Worm (Caenorhabditis elegans): ENCODE data around the gene egas-4.
A peak's percentile ranks its signal among the peaks of the same experiment; 100 is the strongest.

The egas-4 gene

ce11 chrIV:7456225-7456624 is 41.4 kb downstream of the egas-4 start, which contains the start of gene F13B6.1:
Gene F13B6.1 (plus strand): TSS chrIV:7456525.
- TF ChIP-seq lin-13 (GFP tag; optimal IDR thresholded peaks at IDR 0.05) (no peak), fkh-8 (tag; optimal IDR thresholded peaks at IDR 0.05) (no peak), unc-30 (tag; optimal IDR thresholded peaks at IDR 0.05) (no peak), nhr-84 (tag; optimal IDR thresholded peaks at IDR 0.05) (no peak), lin-35 (GFP tag; optimal IDR thresholded peaks at IDR 0.05) (no peak), isw-1 (GFP tag; IDR thresholded peaks at IDR 0.05) (no peak), elt-2 (tag; optimal IDR thresholded peaks at IDR 0.05) (no peak), ceh-88 (GFP tag; IDR thresholded peaks at IDR 0.05) (no peak)

- TF ChIP-seq blmp-1 (tag; optimal IDR thresholded peaks at IDR 0.05): peak; percentile 60
- TF ChIP-seq grh-1 (GFP tag; IDR thresholded peaks at IDR 0.05): no peak
- no peak for TF ChIP-seq tbx-2 (tag; optimal IDR thresholded peaks at IDR 0.05)
Measured at ce11 chrIV:7454890-7455289, 42.8 kb downstream of the egas-4 start.

DNA sequence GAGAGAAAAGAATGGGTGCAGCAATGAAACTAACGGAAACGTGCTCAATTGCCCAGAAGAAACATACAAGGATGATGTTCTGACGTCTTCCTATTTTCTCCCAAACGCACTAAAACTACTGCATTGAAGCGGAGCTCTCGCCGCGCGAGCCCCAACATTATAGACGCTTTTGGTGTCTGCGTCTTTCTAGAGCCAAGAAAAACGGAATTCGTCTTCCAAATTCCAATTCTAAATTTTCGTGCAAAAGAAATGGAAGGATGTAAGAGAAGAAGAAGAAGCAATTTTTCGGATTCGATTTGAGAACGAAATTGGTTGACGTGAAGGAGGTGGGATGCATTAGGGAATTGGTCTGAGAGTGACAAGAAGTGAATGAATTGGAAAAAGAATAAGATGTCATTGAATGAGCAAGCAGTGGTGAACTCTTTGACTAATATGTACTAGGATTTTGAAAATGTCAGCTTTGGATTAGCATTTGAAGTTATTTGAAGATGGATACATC is 43.9 kb downstream of the egas-4 start:
- TF ChIP-seq ama-1 (optimal IDR thresholded peaks at IDR 0.05): no peak
- TF ChIP-seq alr-1 (tag; optimal IDR thresholded peaks at IDR 0.05; ENCODE audit: borderline replicate concordance): no peak
- TF ChIP-seq ets-5 (GFP tag; IDR thresholded peaks at IDR 0.05): no peak
- no peak for TF ChIP-seq dsc-1 (tag; optimal IDR thresholded peaks at IDR 0.05)
- TF ChIP-seq unc-130 (tag; optimal IDR thresholded peaks at IDR 0.05): no peak
- TF ChIP-seq nhr-85 (tag): no peak
- TF ChIP-seq fkh-4 (tag; optimal IDR thresholded peaks at IDR 0.05; ENCODE audit: borderline replicate concordance): no peak
- TF ChIP-seq blmp-1 (tag; optimal IDR thresholded peaks at IDR 0.05): no peak
- no peak for TF ChIP-seq ces-1 (GFP tag; optimal IDR thresholded peaks at IDR 0.05)
- peak in 1 of 3 experiments; percentile 36 for TF ChIP-seq ceh-82 (tag; optimal IDR thresholded peaks at IDR 0.05)
- TF ChIP-seq elt-3 (tag; optimal IDR thresholded peaks at IDR 0.05): no peak
- no peak for TF ChIP-seq lin-39 (tag; optimal IDR thresholded peaks at IDR 0.05)
- no peak for TF ChIP-seq rnt-1 (tag; optimal IDR thresholded peaks at IDR 0.05)
- TF ChIP-seq ceh-8 (GFP tag; optimal IDR thresholded peaks at IDR 0.05): peak; percentile 28
- TF ChIP-seq snu-23 (GFP tag; optimal IDR thresholded peaks at IDR 0.05): no peak
- TF ChIP-seq unc-86 (tag; optimal IDR thresholded peaks at IDR 0.05): no peak
- TF ChIP-seq ztf-4 (tag; optimal IDR thresholded peaks at IDR 0.05): no peak
- peak; percentile 74 for TF ChIP-seq lin-14 (GFP tag; optimal IDR thresholded peaks at IDR 0.05)
- TF ChIP-seq nhr-20 (tag; optimal IDR thresholded peaks at IDR 0.05): no peak
- 0 out of 2 replicates have a peak, but pooled peaks have one; percentile 7 for TF ChIP-seq isw-1 (GFP tag; IDR thresholded peaks at IDR 0.05)
- peak; percentile 16 for TF ChIP-seq fkh-10 (GFP tag; optimal IDR thresholded peaks at IDR 0.05)
- TF ChIP-seq ceh-88 (GFP tag; IDR thresholded peaks at IDR 0.05): no peak
- TF ChIP-seq fos-1 (tag; optimal IDR thresholded peaks at IDR 0.05): no peak
- no peak for TF ChIP-seq pag-3 (tag; optimal IDR thresholded peaks at IDR 0.05; ENCODE audit: borderline replicate concordance, insufficient read depth)
- TF ChIP-seq snpc-4 (tag; optimal IDR thresholded peaks at IDR 0.05): no peak
- TF ChIP-seq lin-15B (tag; optimal IDR thresholded peaks at IDR 0.05): no peak
- TF ChIP-seq egl-13 (tag; optimal IDR thresholded peaks at IDR 0.05): no peak
- TF ChIP-seq fkh-8 (tag; optimal IDR thresholded peaks at IDR 0.05): peak; percentile 17
- TF ChIP-seq aly-2 (tag; optimal IDR thresholded peaks at IDR 0.05): no peak

DNA sequence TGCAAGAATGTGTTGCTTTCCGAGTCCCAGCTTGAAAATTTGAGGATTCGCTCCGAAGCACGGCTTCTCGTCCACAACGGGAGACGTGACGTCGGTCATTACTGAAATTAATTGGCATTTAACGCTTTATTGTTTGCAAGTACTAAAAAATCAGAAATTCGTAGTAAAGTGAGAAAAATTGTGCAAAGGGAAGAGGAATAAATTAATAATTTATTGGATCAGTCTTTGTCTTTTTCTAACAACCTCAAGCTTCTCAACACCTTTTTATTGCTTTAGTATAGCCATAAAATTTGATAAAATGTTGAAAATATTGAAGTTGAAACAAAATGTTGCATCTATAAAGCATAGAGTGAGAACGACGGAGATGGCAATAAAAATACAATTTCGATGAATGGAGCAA is 46.3 kb downstream of the egas-4 start, which contains the start of gene tes-1:
Gene tes-1, minus strand, starts transcription at position 101 of the 400 bp plus-strand sequence.
- no peak for TF ChIP-seq sptf-1 (tag; optimal IDR thresholded peaks at IDR 0.05)
- no peak for TF ChIP-seq nhr-85 (tag)
- TF ChIP-seq nhr-76 (tag; optimal IDR thresholded peaks at IDR 0.05): no peak
- TF ChIP-seq nhr-84 (tag; optimal IDR thresholded peaks at IDR 0.05): no peak
- TF ChIP-seq xbp-1 (tag; optimal IDR thresholded peaks at IDR 0.05): no peak
- TF ChIP-seq hlh-17 (GFP tag; optimal IDR thresholded peaks at IDR 0.05; ENCODE audit: borderline replicate concordance): no peak
- no peak for TF ChIP-seq lir-3 (tag; optimal IDR thresholded peaks at IDR 0.05; ENCODE audit: poor library complexity)
- no peak for TF ChIP-seq unc-130 (tag; optimal IDR thresholded peaks at IDR 0.05)
- TF ChIP-seq isw-1 (GFP tag; IDR thresholded peaks at IDR 0.05): no peak
- TF ChIP-seq ceh-8 (GFP tag; optimal IDR thresholded peaks at IDR 0.05): no peak
- TF ChIP-seq mef-2 (tag; optimal IDR thresholded peaks at IDR 0.05): no peak
- no peak for TF ChIP-seq nhr-77 (tag; optimal IDR thresholded peaks at IDR 0.05)
- no peak for TF ChIP-seq nhr-237 (tag; optimal IDR thresholded peaks at IDR 0.05)
- TF ChIP-seq efl-1 (optimal IDR thresholded peaks at IDR 0.05): no peak
- no peak for TF ChIP-seq efl-1 (GFP tag; optimal IDR thresholded peaks at IDR 0.05 in 1 of 2)
- TF ChIP-seq ceh-88 (GFP tag; IDR thresholded peaks at IDR 0.05): no peak
- TF ChIP-seq fos-1 (tag; optimal IDR thresholded peaks at IDR 0.05): no peak
